Worm (Caenorhabditis elegans) whole organism, L4 larva: ENCODE results near the gene F54B11.10.

Source experiments
- R02D3.7 ChIP-seq: fragments of 150-350 bp; sonication (generic microtip); optimal IDR thresholded peaks from 3 replicates; lab custom pipeline; 2014; ENCODE audit warnings: missing biosample characterization, missing genetic modification characterization
- ces-1 ChIP-seq: fragments of 150-350 bp; sonication (generic microtip); optimal IDR thresholded peaks from 4 replicates; lab custom pipeline; 2014; ENCODE audit warnings: missing biosample characterization, missing genetic modification reagents, missing genetic modification characterization
- daf-12 ChIP-seq: fragments of 150-350 bp; optimal IDR thresholded peaks from 2 replicates; lab custom pipeline; 2014; ENCODE audit warnings: missing biosample characterization, missing genetic modification reagents, missing genetic modification characterization
- egl-27 ChIP-seq: sonication (generic microtip); optimal IDR thresholded peaks from 3 replicates; lab custom pipeline; 2017; ENCODE audit warnings: missing biosample characterization, missing genetic modification reagents, missing genetic modification characterization
- nhr-237 ChIP-seq: sonication (generic microtip); optimal IDR thresholded peaks from 2 replicates; lab custom pipeline; 2017; ENCODE audit warnings: missing biosample characterization, missing genetic modification characterization
- pha-4 ChIP-seq, 2 experiments: fragments of 150-350 bp in 1 of 2; fragments of 200-800 bp in 1 of 2; sonication (Bioruptor generic) in 1 of 2; IDR thresholded peaks in 1 of 2; optimal IDR thresholded peaks in 1 of 2; 2 replicates each; pipeline versions ENCODE4 v1.3.6 to Lab custom; 2014 to 2022; ENCODE audit warnings: missing genetic modification characterization in 2 of 2, missing genetic modification reagents in 2 of 2, missing biosample characterization in 1 of 2, missing compliant biosample characterization in 1 of 2
- snpc-4 ChIP-seq: fragments of 150-350 bp; optimal IDR thresholded peaks from 2 replicates; lab custom pipeline; 2014; ENCODE audit warnings: missing biosample characterization, missing genetic modification characterization
- unc-39 ChIP-seq: sonication (generic microtip); optimal IDR thresholded peaks from 2 replicates; lab custom pipeline; 2017; ENCODE audit warnings: missing biosample characterization, missing genetic modification characterization
- ztf-11 ChIP-seq: fragments of 150-350 bp; optimal IDR thresholded peaks from 2 replicates; lab custom pipeline; 2014; ENCODE audit warnings: missing biosample characterization, missing genetic modification characterization

ce11 chrX:13610040-13610439 lies 28.1 kb downstream of the F54B11.10 start:
- no peak for TF ChIP-seq egl-27 (tag; lab: Kevin White, UChicago)
- no peak for TF ChIP-seq R02D3.7 (tag; lab: Kevin White, UChicago)
- TF ChIP-seq snpc-4 (tag; lab: Kevin White, UChicago) = no peak
- TF ChIP-seq nhr-237 (tag; lab: Kevin White, UChicago) = no peak
- no peak for TF ChIP-seq ces-1
- TF ChIP-seq daf-12 (tag; lab: Kevin White, UChicago) = no peak
- no peak for TF ChIP-seq unc-39 (tag; lab: Kevin White, UChicago)
- TF ChIP-seq ztf-11 = no peak
- no peak for TF ChIP-seq pha-4 (GFP tag; IDR thresholded peaks at IDR 0.05; lab: Robert Waterston, UW)
- TF ChIP-seq pha-4 (tag; optimal IDR thresholded peaks at IDR 0.05; lab: Kevin White, UChicago) = no peak
